Worm (Caenorhabditis elegans): ENCODE data around the gene srh-146.
"Not testable (repeated sequence)": the region's sequence is repeated elsewhere in the genome, so short reads cannot be mapped to it uniquely, and the experiment has no call there.

DNA sequence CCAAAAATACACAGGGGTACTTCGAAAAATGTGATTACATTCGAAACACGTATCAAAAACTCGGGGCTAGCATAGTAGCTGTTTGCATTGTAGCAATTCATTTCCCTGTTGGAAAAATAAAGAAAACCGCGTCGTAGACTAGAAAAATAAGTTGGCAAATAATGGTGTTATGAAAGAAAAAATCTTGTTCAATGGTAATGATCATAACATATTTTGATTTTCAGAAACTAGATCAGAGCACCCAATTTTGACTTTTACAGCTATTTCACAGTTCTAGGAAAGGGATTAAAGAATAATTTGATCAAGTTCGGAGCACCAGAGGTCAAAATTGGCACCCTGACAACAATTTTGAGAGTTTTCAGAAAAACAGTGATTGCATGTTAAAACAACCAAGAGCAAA is 41.3 kb downstream of the srh-146 start, which contains the start of gene srh-248:
- TF ChIP-seq pes-1 (GFP tag; IDR thresholded peaks at IDR 0.05); F13C5.2 (tag; optimal IDR thresholded peaks at IDR 0.05); ets-7 (tag; optimal IDR thresholded peaks at IDR 0.05): not testable (repeated sequence)

Measured in whole organism, early embryonic.